Worm (Caenorhabditis elegans) whole organism, L3 larva: ENCODE data around the gene scl-24.

ENCODE experiments used
- R02D3.7 ChIP-seq: fragments of 150-350 bp; optimal IDR thresholded peaks from 2 replicates; lab custom pipeline; 2014; ENCODE audit warnings: missing biosample characterization, missing genetic modification characterization
- ZK546.5 ChIP-seq: sonication (generic microtip); optimal IDR thresholded peaks from 2 replicates; lab custom pipeline; 2017; ENCODE audit warnings: missing biosample characterization, missing genetic modification characterization
- aly-2 ChIP-seq: fragments of 150-350 bp; optimal IDR thresholded peaks from 2 replicates; lab custom pipeline; 2014; ENCODE audit warnings: missing biosample characterization, missing genetic modification characterization
- ama-1 ChIP-seq: fragments of 150-350 bp; optimal IDR thresholded peaks from 2 replicates; lab custom pipeline; 2018
- ceh-16 ChIP-seq: sonication (generic microtip); optimal IDR thresholded peaks from 2 replicates; lab custom pipeline; 2017; ENCODE audit warnings: missing biosample characterization, missing genetic modification characterization
- ceh-28 ChIP-seq: fragments of 150-350 bp; optimal IDR thresholded peaks from 2 replicates; lab custom pipeline; 2014; ENCODE audit warnings: missing biosample characterization, missing genetic modification reagents, missing genetic modification characterization
- ceh-82 ChIP-seq: fragments of 150-350 bp; optimal IDR thresholded peaks from 2 replicates; lab custom pipeline; 2014; ENCODE audit warnings: missing biosample characterization, missing genetic modification characterization
- ceh-9 ChIP-seq: sonication (generic microtip); optimal IDR thresholded peaks from 2 replicates; lab custom pipeline; 2018; ENCODE audit warnings: missing biosample characterization, missing genetic modification characterization
- daf-12 ChIP-seq: fragments of 150-350 bp; optimal IDR thresholded peaks from 2 replicates; lab custom pipeline; 2014; ENCODE audit warnings: missing biosample characterization, missing genetic modification reagents, missing genetic modification characterization
- egl-27 ChIP-seq: sonication (generic microtip); optimal IDR thresholded peaks from 4 replicates; lab custom pipeline; 2017; ENCODE audit warnings: missing biosample characterization, missing genetic modification reagents, missing genetic modification characterization
- egl-5 ChIP-seq: fragments of 150-350 bp; optimal IDR thresholded peaks from 2 replicates; lab custom pipeline; 2017; ENCODE audit warnings: missing biosample characterization, missing genetic modification reagents, missing genetic modification characterization, inconsistent platforms
- elt-1 ChIP-seq: fragments of 150-350 bp; optimal IDR thresholded peaks from 2 replicates; lab custom pipeline; 2014; ENCODE audit warnings: missing biosample characterization, missing genetic modification characterization
- elt-2 ChIP-seq: sonication (generic microtip); optimal IDR thresholded peaks from 2 replicates; lab custom pipeline; 2016; ENCODE audit warnings: missing genetic modification reagents, mild to moderate bottlenecking, missing genetic modification characterization, missing compliant biosample characterization
- elt-3 ChIP-seq, 3 experiments: fragments of 150-350 bp in 1 of 3; sonication (generic microtip) in 2 of 3; optimal IDR thresholded peaks; 2 replicates in 2 of 3; 4 replicates in 1 of 3; lab custom pipeline; 2014 to 2017; ENCODE audit warnings: missing biosample characterization in 3 of 3, missing genetic modification characterization in 3 of 3
- fkh-10 ChIP-seq: sonication (generic microtip); optimal IDR thresholded peaks from 2 replicates; lab custom pipeline; 2017; ENCODE audit warnings: missing biosample characterization, missing genetic modification reagents, missing genetic modification characterization
- fkh-2 ChIP-seq: fragments of 150-350 bp; optimal IDR thresholded peaks from 2 replicates; lab custom pipeline; 2014; ENCODE audit warnings: missing biosample characterization, missing genetic modification reagents, missing genetic modification characterization
- fos-1 ChIP-seq: fragments of 150-350 bp; optimal IDR thresholded peaks from 2 replicates; lab custom pipeline; 2014; ENCODE audit warnings: missing biosample characterization, missing genetic modification characterization
- hmg-11 ChIP-seq: sonication (generic microtip); optimal IDR thresholded peaks from 2 replicates; lab custom pipeline; 2016; ENCODE audit warnings: missing genetic modification characterization, missing compliant biosample characterization
- jun-1 ChIP-seq: fragments of 150-350 bp; optimal IDR thresholded peaks from 2 replicates; lab custom pipeline; 2014; ENCODE audit warnings: missing biosample characterization, missing genetic modification reagents, missing genetic modification characterization
- lin-15B ChIP-seq: fragments of 150-350 bp; optimal IDR thresholded peaks from 2 replicates; lab custom pipeline; 2014; ENCODE audit warnings: missing biosample characterization, missing genetic modification characterization
- mdl-1 ChIP-seq: fragments of 150-350 bp; optimal IDR thresholded peaks from 2 replicates; lab custom pipeline; 2014; ENCODE audit warnings: missing biosample characterization, missing genetic modification characterization
- mml-1 ChIP-seq: fragments of 150-350 bp; sonication (generic microtip); optimal IDR thresholded peaks from 3 replicates; lab custom pipeline; 2014; ENCODE audit warnings: missing biosample characterization, missing genetic modification characterization
- nfya-1 ChIP-seq: sonication (generic microtip); optimal IDR thresholded peaks from 2 replicates; lab custom pipeline; 2017; ENCODE audit warnings: missing genetic modification characterization, mild to moderate bottlenecking, missing compliant biosample characterization, antibody characterized with exemption, moderate library complexity; ENCODE audit not compliant: insufficient read depth
- nhr-11 ChIP-seq: fragments of 150-350 bp; optimal IDR thresholded peaks from 2 replicates; lab custom pipeline; 2014; ENCODE audit warnings: missing biosample characterization, missing genetic modification characterization
- nhr-12 ChIP-seq: fragments of 150-350 bp; optimal IDR thresholded peaks from 2 replicates; lab custom pipeline; 2014; ENCODE audit warnings: missing biosample characterization, missing genetic modification characterization
- nhr-23 ChIP-seq: fragments of 150-350 bp; optimal IDR thresholded peaks from 2 replicates; lab custom pipeline; 2014; ENCODE audit warnings: missing biosample characterization, missing genetic modification reagents, missing genetic modification characterization
- nhr-237 ChIP-seq: fragments of 150-350 bp; optimal IDR thresholded peaks from 2 replicates; lab custom pipeline; 2014; ENCODE audit warnings: missing biosample characterization, missing genetic modification characterization
- nhr-25 ChIP-seq: sonication (generic microtip); optimal IDR thresholded peaks from 2 replicates; lab custom pipeline; 2017; ENCODE audit warnings: missing biosample characterization, missing genetic modification characterization
- nhr-67 ChIP-seq: fragments of 150-350 bp; optimal IDR thresholded peaks from 2 replicates; lab custom pipeline; 2014; ENCODE audit warnings: missing biosample characterization, missing genetic modification characterization
- nhr-76 ChIP-seq: fragments of 150-350 bp; sonication (generic microtip); optimal IDR thresholded peaks from 5 replicates; lab custom pipeline; 2014; ENCODE audit warnings: missing biosample characterization, missing genetic modification characterization
- nhr-77 ChIP-seq: fragments of 150-350 bp; optimal IDR thresholded peaks from 2 replicates; lab custom pipeline; 2014; ENCODE audit warnings: missing biosample characterization, missing genetic modification characterization
- pha-4 ChIP-seq: fragments of 150-350 bp; optimal IDR thresholded peaks from 2 replicates; lab custom pipeline; 2014; ENCODE audit warnings: missing biosample characterization, missing genetic modification reagents, missing genetic modification characterization
- pqm-1 ChIP-seq: fragments of 150-350 bp; optimal IDR thresholded peaks from 2 replicates; lab custom pipeline; 2017; ENCODE audit warnings: missing biosample characterization, missing genetic modification characterization, inconsistent platforms
- sea-2 ChIP-seq: fragments of 150-350 bp; sonication (generic microtip); optimal IDR thresholded peaks from 4 replicates; lab custom pipeline; 2014; ENCODE audit warnings: missing biosample characterization, missing genetic modification reagents, missing genetic modification characterization
- skn-1 ChIP-seq: fragments of 150-350 bp; optimal IDR thresholded peaks from 2 replicates; lab custom pipeline; 2014; ENCODE audit warnings: missing biosample characterization, missing genetic modification characterization
- snpc-4 ChIP-seq: fragments of 150-350 bp; optimal IDR thresholded peaks from 2 replicates; lab custom pipeline; 2014; ENCODE audit warnings: missing biosample characterization, missing genetic modification characterization
- tbx-2 ChIP-seq: sonication (generic microtip); optimal IDR thresholded peaks from 2 replicates; lab custom pipeline; 2016; ENCODE audit warnings: mild to moderate bottlenecking, missing genetic modification characterization, missing compliant biosample characterization
- unc-39 ChIP-seq: sonication (generic microtip); optimal IDR thresholded peaks from 4 replicates; lab custom pipeline; 2017; ENCODE audit warnings: missing biosample characterization, missing genetic modification characterization
- unc-62 ChIP-seq: fragments of 150-350 bp; sonication (generic microtip); optimal IDR thresholded peaks from 4 replicates; lab custom pipeline; 2014; ENCODE audit warnings: missing biosample characterization, missing genetic modification reagents, missing genetic modification characterization
- ztf-11 ChIP-seq: fragments of 150-350 bp; optimal IDR thresholded peaks from 2 replicates; lab custom pipeline; 2014; ENCODE audit warnings: missing biosample characterization, missing genetic modification characterization

scl-24 gene

DNA sequence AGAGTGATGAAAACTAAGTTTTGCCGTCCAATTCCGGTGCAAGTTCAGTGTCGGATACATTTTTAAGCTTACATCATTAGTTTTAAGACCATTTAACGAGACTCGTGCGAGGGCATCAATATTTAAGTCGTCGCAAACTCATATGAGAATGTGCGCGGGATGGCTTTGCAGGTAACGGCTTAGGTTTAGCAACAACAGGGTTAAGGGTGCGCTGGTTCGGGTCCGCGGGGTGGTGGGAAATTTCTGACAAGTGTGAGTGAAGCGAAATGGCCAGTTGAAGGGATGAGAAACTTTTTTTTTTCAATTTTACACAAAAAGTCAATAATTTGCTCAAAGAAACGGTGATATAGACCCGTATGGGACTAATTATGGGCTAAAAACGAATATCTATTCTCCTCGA lies 27.7 kb downstream of the scl-24 start:
- no peak for TF ChIP-seq nhr-67 (tag; lab: Kevin White, UChicago)
- no peak for TF ChIP-seq ztf-11 (tag; lab: Kevin White, UChicago)
- TF ChIP-seq nhr-237 (tag; lab: Kevin White, UChicago) = no peak
- no peak for TF ChIP-seq nfya-1 (tag; lab: Kevin White, UChicago)
- no peak for TF ChIP-seq R02D3.7 (tag; lab: Kevin White, UChicago)
- TF ChIP-seq jun-1 = no peak
- TF ChIP-seq pqm-1 (tag; lab: Kevin White, UChicago) = no peak
- TF ChIP-seq elt-1 = no peak
- no peak for TF ChIP-seq ceh-82
- no peak for TF ChIP-seq ZK546.5 (tag; lab: Kevin White, UChicago)
- TF ChIP-seq mml-1 (tag; lab: Kevin White, UChicago) = no peak

DNA sequence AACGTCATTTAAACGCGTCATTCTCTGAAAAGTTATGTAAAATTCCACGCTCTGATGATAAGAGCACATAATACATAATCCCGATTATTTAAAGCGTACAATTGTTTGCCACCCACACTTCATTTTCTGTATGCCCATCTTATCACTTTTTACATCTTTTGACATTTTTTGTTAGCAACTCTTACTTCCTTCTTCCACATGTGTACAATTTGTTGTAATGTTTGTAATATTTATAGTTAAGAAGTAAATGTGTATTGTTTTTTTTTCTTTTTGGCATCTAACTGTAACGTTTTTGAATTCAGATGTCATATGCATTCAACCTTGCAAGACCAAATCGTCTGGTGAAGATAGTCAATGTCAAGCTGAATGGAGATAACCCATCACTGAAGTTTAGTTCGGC lies 34.6 kb downstream of the scl-24 start, which contains the start of gene fbxa-136:
TSS of gene fbxa-136 (plus strand) at position 301 of the 400 bp plus-strand sequence.
- peak; percentile 69 for TF ChIP-seq pqm-1 (tag; lab: Kevin White, UChicago)
- peak; percentile 29 for TF ChIP-seq elt-2 (tag; lab: Kevin White, UChicago)
- TF ChIP-seq lin-15B = no peak

ce11 chrV:17527729-17528128 lies 41.6 kb downstream of the scl-24 start, which contains the start of gene srz-90:
srz-90 (plus strand) TSS chrV:17528029.
- TF ChIP-seq nhr-12 (tag; lab: Kevin White, UChicago) = no peak
- TF ChIP-seq nhr-23 = no peak
- no peak for TF ChIP-seq fkh-10
- no peak for TF ChIP-seq unc-62
- TF ChIP-seq daf-12 = no peak
- TF ChIP-seq ceh-16 (tag; lab: Kevin White, UChicago) = no peak
- TF ChIP-seq sea-2 = no peak
- no peak for TF ChIP-seq elt-3 (tag; optimal IDR thresholded peaks at IDR 0.05; lab: Kevin White, UChicago)
- no peak for TF ChIP-seq egl-27
- no peak for TF ChIP-seq nhr-237 (tag; lab: Kevin White, UChicago)
- no peak for TF ChIP-seq snpc-4 (tag; lab: Kevin White, UChicago)
- no peak for TF ChIP-seq elt-1

ce11 chrV:17530486-17530885 lies 44.4 kb downstream of the scl-24 start, which contains the start of gene C18D4.12:
C18D4.12 (minus strand) TSS chrV:17530586.
- TF ChIP-seq unc-39 (no peak), ceh-28 (no peak), ceh-16 (tag; lab: Kevin White, UChicago) (no peak), fkh-2 (tag; lab: Kevin White, UChicago) (no peak), unc-62 (no peak), ceh-9 (tag; lab: Kevin White, UChicago) (no peak), elt-1 (no peak), ama-1 (no peak), mdl-1 (tag; lab: Kevin White, UChicago) (no peak), nhr-11 (tag; lab: Kevin White, UChicago) (no peak), skn-1 (tag; lab: Kevin White, UChicago) (no peak), fos-1 (no peak), nhr-76 (tag; lab: Kevin White, UChicago) (no peak), ZK546.5 (tag; lab: Kevin White, UChicago) (no peak), hmg-11 (no peak), jun-1 (no peak), daf-12 (no peak)
- TF ChIP-seq, all 47 proteins: peak for 0

DNA sequence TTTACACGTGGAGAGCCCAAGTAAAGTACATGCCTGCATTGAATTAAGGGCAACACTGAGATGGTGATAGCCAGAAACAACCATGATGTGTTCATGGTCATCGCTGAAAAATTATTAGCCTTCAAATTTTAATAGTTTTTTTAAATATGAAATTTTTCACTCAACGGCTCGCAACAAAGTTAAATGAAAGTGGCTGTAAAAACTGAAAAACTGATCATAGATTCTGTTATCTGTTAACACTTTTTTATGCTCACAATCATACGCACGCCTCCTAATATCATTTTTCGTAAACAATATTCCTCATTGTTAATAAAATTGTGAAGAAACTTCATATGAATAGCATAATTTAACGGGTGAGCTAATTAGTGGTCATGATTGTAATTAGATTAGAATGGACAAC lies 45.3 kb downstream of the scl-24 start, which contains the start of gene C18D4.4:
TSS of gene C18D4.4 (minus strand) at position 101 of the 400 bp plus-strand sequence.
- TF ChIP-seq pha-4 = no peak
- TF ChIP-seq ZK546.5 (tag; lab: Kevin White, UChicago) = no peak
- TF ChIP-seq skn-1 (tag; lab: Kevin White, UChicago) = no peak
- no peak for TF ChIP-seq tbx-2 (tag; lab: Kevin White, UChicago)
- no peak for TF ChIP-seq egl-5 (tag; lab: Kevin White, UChicago)
- TF ChIP-seq ztf-11 (tag; lab: Kevin White, UChicago) = no peak
- TF ChIP-seq unc-39 = no peak
- no peak for TF ChIP-seq fos-1
- TF ChIP-seq sea-2 = no peak
- TF ChIP-seq elt-3 (tag; optimal IDR thresholded peaks at IDR 0.05; lab: Kevin White, UChicago) = no peak
- TF ChIP-seq mdl-1 (tag; lab: Kevin White, UChicago) = no peak
- no peak for TF ChIP-seq ceh-9 (tag; lab: Kevin White, UChicago)
- no peak for TF ChIP-seq nhr-77 (tag; lab: Kevin White, UChicago)
- TF ChIP-seq nhr-25 = no peak
- no peak for TF ChIP-seq daf-12
- no peak for TF ChIP-seq hmg-11
- no peak for TF ChIP-seq pqm-1 (tag; lab: Kevin White, UChicago)
- no peak for TF ChIP-seq aly-2 (tag; lab: Kevin White, UChicago)
